Worm (Caenorhabditis elegans) whole organism, late embryonic: ENCODE data around the gene spr-2.

Experiments used
- ceh-22 ChIP-seq: sonication (generic microtip); optimal IDR thresholded peaks from 2 replicates; lab custom pipeline; 2017; ENCODE audit warnings: missing biosample characterization, missing genetic modification characterization
- ceh-45 ChIP-seq: fragments of 200-800 bp; sonication (Bioruptor generic); IDR thresholded peaks from 2 replicates; pipeline ENCODE4 v1.3.6; 2022; ENCODE audit warnings: missing genetic modification reagents, missing genetic modification characterization, missing compliant biosample characterization
- ceh-6 ChIP-seq: fragments of 200-800 bp; sonication (Bioruptor generic); optimal IDR thresholded peaks from 2 replicates; lab custom pipeline; 2018; ENCODE audit warnings: mild to moderate bottlenecking, missing genetic modification characterization, missing compliant biosample characterization
- dmd-4 ChIP-seq: sonication (generic microtip); optimal IDR thresholded peaks from 2 replicates; lab custom pipeline; 2016; ENCODE audit warnings: borderline replicate concordance, missing genetic modification characterization, missing compliant biosample characterization
- dve-1 ChIP-seq: sonication (generic microtip); optimal IDR thresholded peaks from 2 replicates; lab custom pipeline; 2017; ENCODE audit warnings: antibody characterized with exemption, mild to moderate bottlenecking, missing genetic modification characterization, missing compliant biosample characterization
- ets-4 ChIP-seq: sonication (generic microtip); optimal IDR thresholded peaks from 2 replicates; lab custom pipeline; 2016; ENCODE audit warnings: missing genetic modification characterization, missing compliant biosample characterization
- fkh-10 ChIP-seq: fragments of 150-350 bp; optimal IDR thresholded peaks from 2 replicates; lab custom pipeline; 2014; ENCODE audit warnings: missing biosample characterization, missing genetic modification reagents, missing genetic modification characterization
- mec-3 ChIP-seq: sonication (generic microtip); optimal IDR thresholded peaks from 2 replicates; lab custom pipeline; 2016; ENCODE audit warnings: borderline replicate concordance, missing genetic modification characterization, missing compliant biosample characterization
- odd-2 ChIP-seq: sonication (generic microtip); optimal IDR thresholded peaks from 2 replicates; lab custom pipeline; 2017; ENCODE audit warnings: antibody characterized with exemption, mild to moderate bottlenecking, missing genetic modification characterization, missing compliant biosample characterization
- pqm-1 ChIP-seq: sonication (generic microtip); optimal IDR thresholded peaks from 2 replicates; lab custom pipeline; 2016; ENCODE audit warnings: missing genetic modification characterization, missing compliant biosample characterization
- sox-4 ChIP-seq: sonication (generic microtip); optimal IDR thresholded peaks from 2 replicates; lab custom pipeline; 2017; ENCODE audit warnings: mild to moderate bottlenecking, missing genetic modification characterization, inconsistent platforms, missing compliant biosample characterization

DNA sequence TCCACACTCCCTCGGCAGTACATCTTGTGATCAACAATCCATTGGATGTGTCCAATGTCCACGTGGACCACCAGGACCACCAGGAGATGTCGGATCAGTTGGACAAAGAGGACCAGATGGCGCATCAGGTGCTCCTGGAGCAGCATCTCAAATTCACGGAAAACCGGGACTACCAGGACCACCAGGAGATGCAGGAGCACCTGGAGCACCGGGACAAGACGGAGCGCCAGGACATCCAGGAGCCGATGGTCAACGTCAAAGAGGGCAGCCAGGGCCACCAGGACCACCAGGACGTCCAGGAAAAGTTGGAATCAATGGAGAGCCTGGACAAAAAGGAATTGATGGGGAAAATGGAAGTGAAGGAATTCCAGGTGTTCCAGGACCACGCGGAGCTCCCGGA lies 42.3 kb upstream of the spr-2 start:
- TF ChIP-seq pqm-1 (tag; lab: Kevin White, UChicago), result no peak
- no peak for TF ChIP-seq dmd-4 (tag; lab: Kevin White, UChicago)
- TF ChIP-seq mec-3 (tag; lab: Kevin White, UChicago), result no peak
- TF ChIP-seq ceh-6, result no peak
- TF ChIP-seq sox-4 (tag; lab: Kevin White, UChicago), result no peak
- TF ChIP-seq ceh-45 (GFP tag; lab: Robert Waterston, UW), result no peak
- TF ChIP-seq dve-1 (tag; lab: Kevin White, UChicago), result no peak
- TF ChIP-seq odd-2 (tag; lab: Kevin White, UChicago), result no peak
- no peak for TF ChIP-seq ceh-22
- no peak for TF ChIP-seq ets-4
- no peak for TF ChIP-seq fkh-10 (GFP tag; lab: Kevin White, UChicago)
